Worm (Caenorhabditis elegans) whole organism, L4/young adult: Measurements from ENCODE around the gene T28F3.11.

Experiments used
- W03F9.2 ChIP-seq: fragments of 150-350 bp; optimal IDR thresholded peaks from 2 replicates; lab custom pipeline; 2014; ENCODE audit warnings: missing biosample characterization, missing genetic modification characterization
- dao-5 ChIP-seq: sonication (generic microtip); optimal IDR thresholded peaks from 2 replicates; lab custom pipeline; 2016; ENCODE audit warnings: missing genotype, missing genetic modification characterization, moderate library complexity, missing compliant biosample characterization
- him-1 ChIP-seq: sonication (generic microtip); optimal IDR thresholded peaks from 2 replicates; lab custom pipeline; 2016; ENCODE audit warnings: missing genotype, missing genetic modification reagents, missing genetic modification characterization, missing compliant biosample characterization

Gene T28F3.11

DNA sequence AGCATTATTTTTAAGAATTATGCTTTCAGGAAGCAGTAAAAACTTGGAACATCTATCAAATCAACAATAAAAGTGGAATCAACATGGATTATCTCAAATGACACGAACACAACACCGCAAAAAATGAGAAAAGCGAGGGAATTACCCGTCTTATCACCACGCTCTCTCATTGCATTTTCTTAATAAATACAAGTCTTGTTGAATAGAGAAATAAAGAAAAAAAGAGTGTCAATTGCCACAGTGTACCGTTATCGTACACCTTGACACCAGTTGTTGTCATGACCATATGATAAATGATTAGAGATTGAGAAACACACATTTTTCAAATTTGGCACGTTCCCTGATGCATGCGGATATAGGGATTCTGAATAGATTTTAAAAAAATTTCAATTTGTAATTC, 27.8 kb downstream of the T28F3.11 start:
- no peak for TF ChIP-seq dao-5 (tag; lab: Kevin White, UChicago)

DNA sequence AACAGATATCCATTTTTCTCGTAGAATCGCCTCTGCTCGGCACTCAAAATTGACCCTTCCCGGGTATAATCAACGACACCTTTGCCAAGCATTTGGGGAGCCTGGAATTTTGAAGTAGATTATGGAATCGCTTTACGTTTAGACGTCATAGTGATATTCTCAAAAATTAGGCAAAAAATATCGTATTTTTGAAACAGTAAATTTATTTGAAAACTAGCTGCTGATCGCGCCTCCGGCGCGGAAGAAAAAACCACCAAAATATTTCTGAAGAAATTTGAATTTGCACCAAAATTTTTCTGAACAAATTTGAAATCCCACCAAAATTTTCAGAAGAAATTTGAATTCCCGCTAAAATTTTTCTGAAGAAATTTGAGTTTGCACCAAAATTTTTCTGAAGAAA, 29.1 kb downstream of the T28F3.11 start, which contains the start of gene ZK550.6:
Gene ZK550.6, minus strand, starts transcription at position 101 of the 400 bp plus-strand sequence.
- TF ChIP-seq dao-5 (tag; lab: Kevin White, UChicago) (no peak), W03F9.2 (tag; lab: Kevin White, UChicago) (no peak), him-1 (no peak)

- TF ChIP-seq dao-5 (tag; lab: Kevin White, UChicago) (no peak), him-1 (no peak), W03F9.2 (tag; lab: Kevin White, UChicago) (no peak)
Measured at ce11 chrIV:17259310-17259709, 32.2 kb downstream of the T28F3.11 start, which contains the start of gene phyh-1. Gene phyh-1 (minus strand): TSS chrIV:17259410.

ce11 chrIV:17258824-17259223, 32.7 kb downstream of the T28F3.11 start:
- TF ChIP-seq him-1 (no peak), dao-5 (tag; lab: Kevin White, UChicago) (no peak), W03F9.2 (tag; lab: Kevin White, UChicago) (no peak)

DNA sequence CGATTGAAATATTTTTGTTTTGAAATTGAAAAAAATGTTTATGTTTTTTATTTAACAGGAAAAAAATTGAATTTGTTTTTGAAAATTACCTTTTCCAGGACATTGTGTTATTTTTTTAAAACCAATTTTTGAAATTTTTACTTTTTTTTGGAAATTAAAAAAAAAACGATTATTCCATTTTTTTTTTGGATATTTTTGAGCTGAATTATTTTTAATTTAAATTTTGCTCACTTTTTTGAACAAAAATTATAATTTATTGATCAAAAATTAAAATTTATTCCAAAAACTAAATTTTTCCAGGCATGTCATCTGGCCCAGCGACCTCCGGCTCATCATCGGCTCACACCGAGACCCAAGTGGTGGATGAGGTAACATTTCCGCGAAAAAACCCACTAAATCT, 36.5 kb downstream of the T28F3.11 start, which contains the start of gene gtf-2E1:
Gene gtf-2E1, plus strand, starts transcription at position 301 of the 400 bp plus-strand sequence.
- TF ChIP-seq dao-5 (tag; lab: Kevin White, UChicago), result no peak
- no peak for TF ChIP-seq W03F9.2 (tag; lab: Kevin White, UChicago)
- no peak for TF ChIP-seq him-1

DNA sequence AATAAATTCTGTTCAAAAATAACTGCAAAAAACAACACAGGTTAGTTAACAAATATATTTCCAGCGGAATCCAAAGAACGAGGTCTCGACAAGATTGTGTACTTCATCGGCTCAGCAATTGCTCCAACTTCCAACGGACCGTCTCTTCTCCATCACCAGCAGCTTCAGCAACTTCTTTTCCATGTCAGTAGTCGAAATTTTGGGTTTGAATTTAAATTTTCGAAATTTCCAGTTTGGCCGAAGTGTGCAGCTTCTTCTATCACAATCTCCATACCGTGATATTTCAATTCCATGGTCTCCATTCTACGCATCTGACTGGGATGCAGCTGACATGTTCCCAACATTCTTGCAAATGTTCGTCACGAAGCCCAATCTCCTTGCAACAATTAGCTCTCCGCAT, 38.0 kb downstream of the T28F3.11 start:
- TF ChIP-seq him-1 (no peak), W03F9.2 (tag; lab: Kevin White, UChicago) (no peak), dao-5 (tag; lab: Kevin White, UChicago) (no peak)

- TF ChIP-seq dao-5 (tag; lab: Kevin White, UChicago), result no peak
- peak; percentile 82 for TF ChIP-seq him-1
- TF ChIP-seq W03F9.2 (tag; lab: Kevin White, UChicago), result peak; percentile 98
Measured at ce11 chrIV:17249691-17250181, 41.7 kb downstream of the T28F3.11 start, which contains the start of gene eelo-2. Gene eelo-2 (plus strand): TSS chrIV:17250131.

DNA sequence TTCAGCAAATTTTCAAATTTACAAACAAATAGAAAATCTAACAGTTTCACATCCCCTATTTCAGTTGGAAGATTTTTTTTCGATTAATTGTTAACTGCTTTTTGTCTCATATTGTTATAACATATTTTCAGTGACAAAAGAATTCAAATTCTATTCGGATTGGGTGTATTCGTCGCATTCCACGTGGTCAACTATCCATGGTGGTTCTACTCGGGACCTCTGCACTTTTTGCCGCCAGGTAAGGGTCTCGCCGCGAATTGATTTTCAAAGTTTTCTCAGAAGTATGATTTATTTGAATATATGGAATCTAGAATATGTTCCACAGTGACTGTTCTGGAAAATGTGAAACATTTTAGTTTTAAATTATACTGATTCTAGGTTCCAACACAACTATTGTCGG, 42.9 kb downstream of the T28F3.11 start:
- no peak for TF ChIP-seq dao-5 (tag; lab: Kevin White, UChicago)
- TF ChIP-seq him-1, result no peak
- TF ChIP-seq W03F9.2 (tag; lab: Kevin White, UChicago), result no peak

DNA sequence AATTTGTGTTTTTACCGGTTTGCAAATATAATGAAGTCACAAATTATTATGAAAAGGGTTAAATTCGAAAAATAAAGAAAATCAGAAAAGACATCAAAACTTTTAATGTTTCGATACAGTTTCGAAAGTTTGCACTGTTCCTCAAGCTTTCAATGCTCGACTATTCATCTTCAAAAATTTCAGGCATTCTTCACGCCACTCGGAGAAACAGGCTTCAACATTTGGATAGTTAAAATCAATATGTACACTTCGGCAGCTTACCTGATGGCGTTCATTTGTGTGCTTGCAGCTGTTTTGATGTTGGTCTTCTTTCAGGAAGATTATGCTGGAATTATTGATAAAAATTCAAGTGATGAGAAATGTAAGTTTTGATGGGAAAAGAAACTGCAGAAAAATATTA, 44.3 kb downstream of the T28F3.11 start:
- TF ChIP-seq W03F9.2 (tag; lab: Kevin White, UChicago) (no peak), dao-5 (tag; lab: Kevin White, UChicago) (no peak), him-1 (no peak)

- TF ChIP-seq dao-5 (tag; lab: Kevin White, UChicago) (no peak), W03F9.2 (tag; lab: Kevin White, UChicago) (peak; percentile 38)
Measured at ce11 chrIV:17245200-17245599, 46.3 kb downstream of the T28F3.11 start, which contains the start of gene ZK550.2. Gene ZK550.2 (plus strand): TSS chrIV:17245584.
